In the genomic region with DNA sequence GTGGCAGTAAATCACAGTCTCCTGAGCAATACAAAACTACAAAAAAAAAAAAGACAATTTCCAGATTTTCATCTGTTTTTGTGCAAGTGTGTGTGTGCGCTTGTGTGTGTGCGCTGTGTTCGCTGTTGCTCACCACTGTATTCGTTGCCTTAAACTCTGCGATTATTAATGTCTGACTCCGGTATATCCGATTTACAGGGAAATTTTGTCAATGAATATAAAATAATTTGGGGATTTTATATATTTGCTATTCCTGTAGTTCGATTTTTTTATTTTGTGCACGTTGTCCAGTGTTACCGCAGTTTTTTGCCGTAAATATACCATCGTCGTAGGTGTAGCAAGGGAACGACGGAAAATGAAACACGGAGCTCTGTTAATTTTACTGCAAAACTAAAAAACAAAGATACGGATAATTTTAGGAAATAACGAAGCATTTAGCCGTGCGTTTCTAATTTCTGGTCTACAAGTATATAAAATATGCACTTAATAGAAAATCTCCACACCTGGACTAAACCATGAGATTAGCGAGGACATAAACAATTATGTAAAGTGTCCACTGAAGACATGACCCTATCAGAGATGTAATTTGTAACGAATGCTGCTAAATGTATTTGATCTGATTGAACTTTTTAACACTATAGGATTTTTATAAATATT, we compare ENCODE assay signal across 1 fruit fly cellular context.
TF ChIP-seq lines count a peak whose summit lies in the region.

A gene (minus strand): TSS at position 313 of the 657 bp plus-strand sequence.

TF ChIP-seq in whole organism, embryonic, 481 proteins besides CTCF, POLR2A, EP300 and RAD21 (continued from another document):
- TF ChIP-seq TFAM (GFP tag; optimal IDR thresholded peaks at IDR 0.05; lab: Kevin White, UChicago) (no peak), inv (GFP tag; IDR thresholded peaks at IDR 0.05; lab: Robert Waterston, UW; ENCODE audit: partially characterized antibody) (no peak), Gsc (GFP tag; IDR thresholded peaks at IDR 0.05; lab: Robert Waterston, UW) (no peak), CG4617 (GFP tag; optimal IDR thresholded peaks at IDR 0.05; lab: Kevin White, UChicago; ENCODE audit: borderline replicate concordance) (peak; percentile 97), CG6813 (GFP tag; optimal IDR thresholded peaks at IDR 0.05; lab: Kevin White, UChicago) (no peak), Jarid2 (GFP tag; optimal IDR thresholded peaks at IDR 0.05; lab: Kevin White, UChicago) (no peak), stwl (tag; optimal IDR thresholded peaks at IDR 0.05; lab: Kevin White, UChicago) (peak; percentile 99), zen (tag; optimal IDR thresholded peaks at IDR 0.05; lab: Kevin White, UChicago) (peak; percentile 10), CG8765 (GFP tag; IDR thresholded peaks at IDR 0.05; lab: Robert Waterston, UW) (no peak), CG16863 (GFP tag; optimal IDR thresholded peaks at IDR 0.05; lab: Kevin White, UChicago) (no peak), Pdp1 (GFP tag; optimal IDR thresholded peaks at IDR 0.05; lab: Kevin White, UChicago) (peak in 1 of 2 experiments; percentile 72), Med (GFP tag; lab: Kevin White, UChicago) (peak; percentile 71), CG12659 (GFP tag; optimal IDR thresholded peaks at IDR 0.05; lab: Kevin White, UChicago) (peak; percentile 39), CG4360 (GFP tag; IDR thresholded peaks at IDR 0.05; lab: Robert Waterston, UW) (no peak), pfk (GFP tag; optimal IDR thresholded peaks at IDR 0.05; lab: Kevin White, UChicago) (peak; percentile 91), tgo (GFP tag; IDR thresholded peaks at IDR 0.05; lab: Robert Waterston, UW) (no peak), CG14014 (GFP tag; IDR thresholded peaks at IDR 0.05; lab: Robert Waterston, UW) (no peak), CG1603 (tag; optimal IDR thresholded peaks at IDR 0.05; lab: Kevin White, UChicago) (no peak), bbx (GFP tag; IDR thresholded peaks at IDR 0.05; lab: Robert Waterston, UW; ENCODE audit: partially characterized antibody) (no peak), dan (GFP tag; IDR thresholded peaks at IDR 0.05; lab: Robert Waterston, UW) (no peak), her (GFP tag; optimal IDR thresholded peaks at IDR 0.05; lab: Kevin White, UChicago) (no peak), Bgb (GFP tag; IDR thresholded peaks at IDR 0.05; lab: Robert Waterston, UW; ENCODE audit: partially characterized antibody) (peak; percentile 29; the same call in 1 of the 2 replicates), chn (GFP tag; optimal IDR thresholded peaks at IDR 0.05; lab: Kevin White, UChicago) (no peak), CG32532 (GFP tag; IDR thresholded peaks at IDR 0.05; lab: Robert Waterston, UW) (peak; percentile 11; the same call in 1 of the 2 replicates), MESR4 (GFP tag; optimal IDR thresholded peaks at IDR 0.05; lab: Kevin White, UChicago) (peak; percentile 83), CG14667 (GFP tag; IDR thresholded peaks at IDR 0.05; lab: Robert Waterston, UW) (no peak), ssp (GFP tag; IDR thresholded peaks at IDR 0.05; lab: Robert Waterston, UW) (peak; percentile 95), ATbp (GFP tag; optimal IDR thresholded peaks at IDR 0.05; lab: Kevin White, UChicago) (no peak), ap (GFP tag; IDR thresholded peaks at IDR 0.05; lab: Robert Waterston, UW) (no peak), CG17802 (tag; optimal IDR thresholded peaks at IDR 0.05; lab: Kevin White, UChicago) (peak; percentile 72), CG31224 (GFP tag; IDR thresholded peaks at IDR 0.05; lab: Robert Waterston, UW) (no peak), CG10654 (GFP tag; optimal IDR thresholded peaks at IDR 0.05; lab: Kevin White, UChicago) (no peak), Ptx1 (GFP tag; IDR thresholded peaks at IDR 0.05; lab: Robert Waterston, UW) (peak; percentile 27; the same call in 1 of the 2 replicates), pho (GFP tag; optimal IDR thresholded peaks at IDR 0.05; lab: Kevin White, UChicago) (no peak), Sry-δ (GFP tag; optimal IDR thresholded peaks at IDR 0.05; lab: Kevin White, UChicago) (peak; percentile 46), CG12942 (GFP tag; optimal IDR thresholded peaks at IDR 0.05; lab: Kevin White, UChicago) (no peak), slbo (GFP tag; IDR thresholded peaks at IDR 0.05; lab: Robert Waterston, UW) (peak; percentile 42; the same call in 1 of the 2 replicates), trem (tag; optimal IDR thresholded peaks at IDR 0.05; lab: Kevin White, UChicago) (peak; percentile 42), pzg (GFP tag; optimal IDR thresholded peaks at IDR 0.05; lab: Kevin White, UChicago) (peak; percentile 51), row (GFP tag; IDR thresholded peaks at IDR 0.05; lab: Robert Waterston, UW) (peak; percentile 62; the same call in 2 of the 3 replicates), Gug (GFP tag; IDR thresholded peaks at IDR 0.05; lab: Robert Waterston, UW) (peak; percentile 14; the same call in 1 of the 4 replicates), CG15514 (GFP tag; optimal IDR thresholded peaks at IDR 0.05; lab: Kevin White, UChicago) (peak; percentile 13), CG2116 (GFP tag; optimal IDR thresholded peaks at IDR 0.05; lab: Kevin White, UChicago) (peak; percentile 89), nerfin-1 (tag; optimal IDR thresholded peaks at IDR 0.05; lab: Kevin White, UChicago) (no peak), CG10565 (GFP tag; optimal IDR thresholded peaks at IDR 0.05; lab: Kevin White, UChicago) (no peak), CG9797 (GFP tag; optimal IDR thresholded peaks at IDR 0.05; lab: Kevin White, UChicago) (peak; percentile 55), MBD-R2 (GFP tag; IDR thresholded peaks at IDR 0.05; lab: Robert Waterston, UW) (peak; percentile 27; the same call in 1 of the 2 replicates), CG13424 (tag; optimal IDR thresholded peaks at IDR 0.05; lab: Kevin White, UChicago) (no peak), Dp (GFP tag; optimal IDR thresholded peaks at IDR 0.05; lab: Kevin White, UChicago) (peak; percentile 1), CG7987 (GFP tag; optimal IDR thresholded peaks at IDR 0.05; lab: Kevin White, UChicago) (no peak), CG14710 (tag; optimal IDR thresholded peaks at IDR 0.05; lab: Kevin White, UChicago) (peak; percentile 62), otp (GFP tag; IDR thresholded peaks at IDR 0.05; lab: Robert Waterston, UW) (no peak), YL-1 (GFP tag; optimal IDR thresholded peaks at IDR 0.05; lab: Kevin White, UChicago) (peak; percentile 8), Mad (GFP tag; optimal IDR thresholded peaks at IDR 0.05; lab: Kevin White, UChicago) (no peak), crp (GFP tag; optimal IDR thresholded peaks at IDR 0.05; lab: Kevin White, UChicago) (peak in 1 of 2 experiments; percentile 23), Lhr (GFP tag; optimal IDR thresholded peaks at IDR 0.05; lab: Kevin White, UChicago) (peak; percentile 56), Taf1 (GFP tag; IDR thresholded peaks at IDR 0.05; lab: Robert Waterston, UW) (no peak), Adf1 (GFP tag; IDR thresholded peaks at IDR 0.05; lab: Robert Waterston, UW) (no peak), CG4404 (GFP tag; IDR thresholded peaks at IDR 0.05; lab: Robert Waterston, UW) (no peak), cg (GFP tag; optimal IDR thresholded peaks at IDR 0.05; lab: Kevin White, UChicago) (peak; percentile 84), BEAF-32 (GFP tag; optimal IDR thresholded peaks at IDR 0.05; lab: Kevin White, UChicago) (peak; percentile 39), zfh1 (GFP tag; IDR thresholded peaks at IDR 0.05; lab: Robert Waterston, UW) (no peak), gfzf (GFP tag; optimal IDR thresholded peaks at IDR 0.05; lab: Kevin White, UChicago) (peak; percentile 86), schlank (tag; optimal IDR thresholded peaks at IDR 0.05; lab: Kevin White, UChicago) (no peak), H15 (GFP tag; IDR thresholded peaks at IDR 0.05; lab: Robert Waterston, UW) (no peak), Hmr (GFP tag; optimal IDR thresholded peaks at IDR 0.05; lab: Kevin White, UChicago) (peak; percentile 2), CG4282 (GFP tag; optimal IDR thresholded peaks at IDR 0.05; lab: Kevin White, UChicago) (no peak), sens (GFP tag; lab: Kevin White, UChicago) (peak; percentile 87), CG33213 (GFP tag; optimal IDR thresholded peaks at IDR 0.05; lab: Kevin White, UChicago) (no peak), Lpt (GFP tag; optimal IDR thresholded peaks at IDR 0.05; lab: Kevin White, UChicago) (no peak), CG1792 (GFP tag; optimal IDR thresholded peaks at IDR 0.05; lab: Kevin White, UChicago) (no peak), CG6791 (GFP tag; IDR thresholded peaks at IDR 0.05; lab: Robert Waterston, UW; ENCODE audit: partially characterized antibody) (peak; percentile 29; the same call in 1 of the 3 replicates), Ets97D (GFP tag; optimal IDR thresholded peaks at IDR 0.05; lab: Kevin White, UChicago) (peak; percentile 36), CG7357 (GFP tag; IDR thresholded peaks at IDR 0.05; lab: Robert Waterston, UW) (peak; percentile 84), unpg (GFP tag; optimal IDR thresholded peaks at IDR 0.05; lab: Kevin White, UChicago) (no peak), CG17385 (GFP tag; optimal IDR thresholded peaks at IDR 0.05; lab: Kevin White, UChicago) (no peak), Xbp1 (GFP tag; optimal IDR thresholded peaks at IDR 0.05; lab: Kevin White, UChicago) (peak; percentile 24), CG2712 (tag; optimal IDR thresholded peaks at IDR 0.05; lab: Kevin White, UChicago) (peak; percentile 43), CG11456 (GFP tag; IDR thresholded peaks at IDR 0.05; lab: Robert Waterston, UW) (no peak), CoRest (tag; optimal IDR thresholded peaks at IDR 0.05; lab: Kevin White, UChicago) (peak; percentile 51), Ets65A (GFP tag; lab: Kevin White, UChicago) (peak; percentile 40), CG11504 (tag; optimal IDR thresholded peaks at IDR 0.05; lab: Kevin White, UChicago) (peak; percentile 83), CG17186 (GFP tag; optimal IDR thresholded peaks at IDR 0.05; lab: Kevin White, UChicago) (no peak), mld (GFP tag; IDR thresholded peaks at IDR 0.05; lab: Robert Waterston, UW; ENCODE audit: partially characterized antibody) (no peak), rib (GFP tag; IDR thresholded peaks at IDR 0.05; lab: Robert Waterston, UW) (no peak), pita (GFP tag; optimal IDR thresholded peaks at IDR 0.05; lab: Kevin White, UChicago) (peak; percentile 63), knrl (GFP tag; IDR thresholded peaks at IDR 0.05; lab: Robert Waterston, UW; ENCODE audit: partially characterized antibody) (0 out of 3 replicates have a peak, but pooled peaks have one; percentile 6), ab (GFP tag; optimal IDR thresholded peaks at IDR 0.05; lab: Kevin White, UChicago) (no peak), Myb (GFP tag; optimal IDR thresholded peaks at IDR 0.05; lab: Kevin White, UChicago) (peak; percentile 40), E2f1 (GFP tag; IDR thresholded peaks at IDR 0.05; lab: Robert Waterston, UW) (no peak), ci (GFP tag; IDR thresholded peaks at IDR 0.05; lab: Robert Waterston, UW) (no peak), Opbp (GFP tag; IDR thresholded peaks at IDR 0.05; lab: Robert Waterston, UW; ENCODE audit: partially characterized antibody) (0 out of 3 replicates have a peak, but pooled peaks have one; percentile 28), CG2202 (tag; optimal IDR thresholded peaks at IDR 0.05; lab: Kevin White, UChicago) (no peak), Abd-B (GFP tag; optimal IDR thresholded peaks at IDR 0.05; lab: Kevin White, UChicago) (peak; percentile 47), CG1024 (GFP tag; IDR thresholded peaks at IDR 0.05; lab: Robert Waterston, UW) (peak; percentile 59; the same call in 1 of the 2 replicates), psq (GFP tag; optimal IDR thresholded peaks at IDR 0.05; lab: Kevin White, UChicago) (no peak), CG18476 (GFP tag; optimal IDR thresholded peaks at IDR 0.05; lab: Kevin White, UChicago) (no peak), amos (GFP tag; IDR thresholded peaks at IDR 0.05; lab: Robert Waterston, UW; ENCODE audit: partially characterized antibody) (0 out of 2 replicates have a peak, but pooled peaks have one; percentile 11), prd (optimal IDR thresholded peaks at IDR 0.05; lab: Kevin White, UChicago) (no peak), prd (GFP tag; IDR thresholded peaks at IDR 0.05; lab: Robert Waterston, UW) (no peak), CG10147 (GFP tag; optimal IDR thresholded peaks at IDR 0.05; lab: Kevin White, UChicago) (no peak), Meics (GFP tag; optimal IDR thresholded peaks at IDR 0.05; lab: Kevin White, UChicago) (peak; percentile 98), CG12744 (GFP tag; optimal IDR thresholded peaks at IDR 0.05; lab: Kevin White, UChicago) (no peak), mirr (GFP tag; optimal IDR thresholded peaks at IDR 0.05; lab: Kevin White, UChicago) (no peak), Drgx (GFP tag; IDR thresholded peaks at IDR 0.05; lab: Robert Waterston, UW) (no peak), Dad (GFP tag; optimal IDR thresholded peaks at IDR 0.05; lab: Kevin White, UChicago) (no peak), CG10462 (GFP tag; optimal IDR thresholded peaks at IDR 0.05; lab: Kevin White, UChicago) (no peak), CG42726 (GFP tag; IDR thresholded peaks at IDR 0.05; lab: Robert Waterston, UW; ENCODE audit: partially characterized antibody) (no peak), klu (GFP tag; IDR thresholded peaks at IDR 0.05; lab: Robert Waterston, UW) (no peak), phol (tag; optimal IDR thresholded peaks at IDR 0.05; lab: Kevin White, UChicago) (peak; percentile 47), vvl (GFP tag; IDR thresholded peaks at IDR 0.05; lab: Robert Waterston, UW) (peak; percentile 41; the same call in 1 of the 2 replicates), CG13287 (GFP tag; IDR thresholded peaks at IDR 0.05; lab: Robert Waterston, UW; ENCODE audit: partially characterized antibody) (peak; percentile 15; the same call in 1 of the 2 replicates), nmo (GFP tag; optimal IDR thresholded peaks at IDR 0.05; lab: Kevin White, UChicago) (peak; percentile 67), CG9609 (GFP tag; optimal IDR thresholded peaks at IDR 0.05; lab: Kevin White, UChicago) (no peak), CG12155 (GFP tag; optimal IDR thresholded peaks at IDR 0.05; lab: Kevin White, UChicago) (no peak), CG17912 (GFP tag; optimal IDR thresholded peaks at IDR 0.05; lab: Kevin White, UChicago) (no peak), Antp (GFP tag; optimal IDR thresholded peaks at IDR 0.05; lab: Kevin White, UChicago) (no peak), lmd (GFP tag; IDR thresholded peaks at IDR 0.05; lab: Robert Waterston, UW) (no peak), grn (GFP tag; optimal IDR thresholded peaks at IDR 0.05; lab: Kevin White, UChicago) (no peak), CG16813 (GFP tag; IDR thresholded peaks at IDR 0.05; lab: Robert Waterston, UW; ENCODE audit: partially characterized antibody) (0 out of 3 replicates have a peak, but pooled peaks have one; percentile 20), CG10267 (tag; optimal IDR thresholded peaks at IDR 0.05; lab: Kevin White, UChicago) (peak; percentile 77)
